Fruit fly (Drosophila melanogaster): ENCODE results near the gene CG15522.

dm6 chr3R:29880306-29880705 lies 46.7 kb upstream of the CG15522 start:
- TF ChIP-seq h (optimal IDR thresholded peaks at IDR 0.05) (no peak), Myc (optimal IDR thresholded peaks at IDR 0.05) (no peak), insv (optimal IDR thresholded peaks at IDR 0.05) (no peak), psq (optimal IDR thresholded peaks at IDR 0.05) (no peak), ttk (optimal IDR thresholded peaks at IDR 0.05) (no peak), Sin3A (optimal IDR thresholded peaks at IDR 0.05) (no peak)

Data from Kc167 (cell line).